Fruit fly (Drosophila melanogaster) whole organism, embryonic: ENCODE results near the gene Ugt301D1.

Source experiments
- CG4424 ChIP-seq: fragments of 200-800 bp; sonication (Bioruptor generic); optimal IDR thresholded peaks from 3 replicates; lab custom pipeline; 2016; ENCODE audit warnings: missing biosample characterization, missing genetic modification characterization
- Gsc ChIP-seq: fragments of 200-800 bp; sonication (Bioruptor generic); IDR thresholded peaks from 2 replicates; pipeline ENCODE4 v1.3.6; 2022; ENCODE audit warnings: missing biosample characterization, missing genetic modification characterization
- Mes4 ChIP-seq: fragments of 200-800 bp; sonication (Bioruptor generic); optimal IDR thresholded peaks from 2 replicates; lab custom pipeline; 2016; ENCODE audit warnings: missing biosample characterization, missing genetic modification characterization
- Tbp ChIP-seq: fragments of >200 bp; optimal IDR thresholded peaks from 2 replicates; lab custom pipeline; 2018; ENCODE audit warnings: missing biosample characterization, missing genetic modification characterization
- jing ChIP-seq: fragments of 200-800 bp; sonication (Bioruptor generic); optimal IDR thresholded peaks from 2 replicates; lab custom pipeline; 2018; ENCODE audit warnings: missing biosample characterization, mild to moderate bottlenecking, missing genetic modification characterization
- ro ChIP-seq: fragments of 200-800 bp; sonication (Bioruptor generic); IDR thresholded peaks from 2 replicates; pipeline ENCODE4 v1.3.6; 2022; ENCODE audit warnings: missing biosample characterization, missing genetic modification characterization
- sr ChIP-seq: fragments of 200-800 bp; sonication (Bioruptor generic); IDR thresholded peaks from 3 replicates; pipeline ENCODE4 v1.3.6; 2022; ENCODE audit warnings: missing biosample characterization, missing genetic modification characterization

dm6 chr2L:18546426-18546825, 37.1 kb downstream of the Ugt301D1 start:
- TF ChIP-seq Mes4 (no peak), CG4424 (GFP tag; lab: Kevin White, UChicago) (no peak), Gsc (GFP tag; lab: Robert Waterston, UW) (no peak), ro (no peak), Tbp (GFP tag; lab: Kevin White, UChicago) (no peak), jing (GFP tag; lab: Kevin White, UChicago) (no peak), sr (GFP tag; lab: Robert Waterston, UW) (no peak)
